Fruit fly (Drosophila melanogaster): ENCODE results near the gene Mst36Fa.

Gene Mst36Fa

dm6 chr2L:18702721-18703488 is 26.1 kb upstream of the Mst36Fa start, which contains the start of the genes CG10376 and CG10343 (continued):
- TF ChIP-seq emc (GFP tag; optimal IDR thresholded peaks at IDR 0.05) (peak; percentile 16), CG7271 (tag; optimal IDR thresholded peaks at IDR 0.05) (peak; percentile 66), phol (tag; optimal IDR thresholded peaks at IDR 0.05) (peak; percentile 96), CG30431 (GFP tag; optimal IDR thresholded peaks at IDR 0.05) (peak; percentile 82), hth (optimal IDR thresholded peaks at IDR 0.05) (no peak), ttk (GFP tag; IDR thresholded peaks at IDR 0.05) (peak; percentile 84), CG1233 (GFP tag; optimal IDR thresholded peaks at IDR 0.05) (peak; percentile 82), ro (GFP tag; IDR thresholded peaks at IDR 0.05) (peak; percentile 59), yki (optimal IDR thresholded peaks at IDR 0.05) (no peak), CG3281 (GFP tag; optimal IDR thresholded peaks at IDR 0.05) (peak; percentile 77), peb (GFP tag; IDR thresholded peaks at IDR 0.05) (peak; percentile 69; the same call in 1 of the 2 replicates), so (GFP tag; IDR thresholded peaks at IDR 0.05) (peak; percentile 62; the same call in 1 of the 3 replicates), CG3065 (GFP tag; optimal IDR thresholded peaks at IDR 0.05) (peak; percentile 65), Blimp-1 (GFP tag; optimal IDR thresholded peaks at IDR 0.05) (peak; percentile 81), usp (GFP tag; optimal IDR thresholded peaks at IDR 0.05) (no peak), crp (GFP tag; optimal IDR thresholded peaks at IDR 0.05) (peak; percentile 83 to 96), CG1024 (GFP tag; IDR thresholded peaks at IDR 0.05) (peak; percentile 83), CG12155 (GFP tag; optimal IDR thresholded peaks at IDR 0.05) (peak; percentile 83), shn (GFP tag; optimal IDR thresholded peaks at IDR 0.05) (peak; percentile 44), dm (GFP tag; optimal IDR thresholded peaks at IDR 0.05) (peak; percentile 21), CG31365 (tag; optimal IDR thresholded peaks at IDR 0.05) (no peak), btn (GFP tag; optimal IDR thresholded peaks at IDR 0.05) (no peak), dmrt11E (tag; optimal IDR thresholded peaks at IDR 0.05) (peak; percentile 94), CG6683 (GFP tag; optimal IDR thresholded peaks at IDR 0.05) (peak; percentile 68), Spps (tag; optimal IDR thresholded peaks at IDR 0.05) (peak; percentile 72), da (GFP tag; optimal IDR thresholded peaks at IDR 0.05) (no peak), CG15479 (GFP tag; optimal IDR thresholded peaks at IDR 0.05) (no peak), TFAM (GFP tag; optimal IDR thresholded peaks at IDR 0.05) (no peak), CG18619 (GFP tag; optimal IDR thresholded peaks at IDR 0.05) (peak; percentile 86), crc (GFP tag; optimal IDR thresholded peaks at IDR 0.05) (no peak), CG30403 (GFP tag; optimal IDR thresholded peaks at IDR 0.05) (peak; percentile 94), CG2202 (tag; optimal IDR thresholded peaks at IDR 0.05) (peak; percentile 66), Deaf1 (tag; optimal IDR thresholded peaks at IDR 0.05) (peak; percentile 65), CG30020 (tag; optimal IDR thresholded peaks at IDR 0.05) (peak; percentile 98), CrebB (tag; optimal IDR thresholded peaks at IDR 0.05) (peak; percentile 51), CG17385 (GFP tag; optimal IDR thresholded peaks at IDR 0.05) (peak; percentile 79), Fer3 (tag; optimal IDR thresholded peaks at IDR 0.05) (peak; percentile 87), HLH54F (GFP tag; optimal IDR thresholded peaks at IDR 0.05) (peak; percentile 58), corto (GFP tag; optimal IDR thresholded peaks at IDR 0.05) (peak; percentile 44), Ets65A (GFP tag) (peak; percentile 98), CG14860 (GFP tag; IDR thresholded peaks at IDR 0.05; ENCODE audit: partially characterized antibody) (peak; percentile 58; the same call in 2 of the 3 replicates), seq (GFP tag; IDR thresholded peaks at IDR 0.05) (peak; percentile 22; the same call in 1 of the 2 replicates), org-1 (GFP tag; optimal IDR thresholded peaks at IDR 0.05) (peak; percentile 44), CG6854 (GFP tag; optimal IDR thresholded peaks at IDR 0.05) (no peak), CG9932 (GFP tag; IDR thresholded peaks at IDR 0.05) (peak; percentile 94), Eip74EF (GFP tag; optimal IDR thresholded peaks at IDR 0.05) (peak; percentile 35 to 68), gt (GFP tag; IDR thresholded peaks at IDR 0.05) (peak; percentile 57; the same call in 1 of the 2 replicates), sens (GFP tag) (peak; percentile 92), CG13296 (GFP tag; optimal IDR thresholded peaks at IDR 0.05) (peak; percentile 78), Doc2 (GFP tag; IDR thresholded peaks at IDR 0.05) (peak; percentile 36; the same call in 1 of the 2 replicates)

All from whole organism, embryonic.